Fruit fly (Drosophila melanogaster) whole organism, larva: Measurements from ENCODE around the gene PGRP-LD.

Source experiments
- noc ChIP-seq: fragments of 200-800 bp; sonication (Bioruptor generic); optimal IDR thresholded peaks from 3 replicates; lab custom pipeline; 2019; ENCODE audit warnings: missing biosample characterization, mild to moderate bottlenecking, missing genetic modification characterization, moderate library complexity

PGRP-LD gene

dm6 chr3L:5770817-5771425, 8.9 kb upstream of the PGRP-LD start:
- peak; percentile 96 for TF ChIP-seq noc (tag; lab: Kevin White, UChicago)

- no peak for TF ChIP-seq noc (tag; lab: Kevin White, UChicago)
These were observed 5.1 kb upstream of the PGRP-LD start for dm6 chr3L:5774782-5775181.

DNA sequence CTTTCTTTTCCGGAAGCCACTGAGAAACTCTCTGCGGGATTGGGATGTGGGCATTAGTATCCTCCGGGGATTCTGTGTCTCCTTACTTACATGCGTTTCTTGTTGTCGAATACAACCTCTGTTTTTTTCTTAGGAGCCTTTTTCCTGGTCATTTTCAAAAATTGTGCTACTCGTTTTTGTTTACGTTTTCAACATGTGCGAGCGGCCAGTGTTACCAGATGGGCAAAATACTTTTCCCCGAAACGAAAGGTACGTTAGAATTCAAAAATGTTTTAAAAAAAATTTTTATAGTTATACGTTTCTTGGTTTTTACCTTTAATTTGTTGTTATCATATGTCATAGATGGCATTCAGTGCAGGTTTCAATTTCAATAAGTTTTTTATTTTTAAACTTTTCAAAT, 2.7 kb upstream of the PGRP-LD start, which contains the start of gene vito:
Gene vito, minus strand, starts transcription at position 220 of the 400 bp plus-strand sequence.
- TF ChIP-seq noc (tag; lab: Kevin White, UChicago): no peak

DNA sequence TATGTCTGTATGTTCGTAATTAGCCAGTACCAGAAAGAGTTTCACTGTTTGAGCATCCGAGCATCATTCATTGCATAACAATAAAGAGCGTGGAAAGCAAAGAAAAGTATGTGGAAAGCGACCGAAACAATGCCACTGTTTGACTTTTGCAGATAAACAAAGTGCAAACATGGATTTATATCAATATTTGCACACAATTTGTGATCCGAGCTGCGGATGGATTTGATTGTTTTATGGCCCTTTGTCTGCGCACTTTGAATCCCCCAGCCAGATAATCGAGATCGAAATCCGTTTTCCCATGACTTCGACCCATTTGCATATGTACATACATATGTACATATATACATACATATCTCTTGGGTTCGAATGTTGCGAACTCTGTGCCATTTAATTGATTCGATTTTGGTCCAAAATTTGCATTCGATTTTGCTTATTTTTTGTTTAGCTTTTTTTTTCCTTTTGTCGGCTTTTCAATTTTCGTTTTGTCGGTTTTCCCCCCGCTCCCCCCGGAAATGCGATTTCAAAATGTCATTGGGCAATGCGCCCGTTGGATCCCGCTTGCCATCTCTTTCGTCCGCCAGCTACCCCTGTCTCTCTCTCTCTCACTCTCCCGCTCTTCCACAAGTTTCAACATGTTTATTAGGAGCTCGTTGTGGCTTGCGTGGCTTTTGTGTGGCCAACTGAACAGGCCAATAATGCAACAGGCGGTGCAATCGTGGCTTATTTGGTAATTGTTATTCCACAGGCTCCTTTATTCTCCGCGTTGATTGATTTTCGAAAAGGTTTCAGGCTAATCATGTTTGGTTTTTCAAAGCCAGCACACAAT, 5.6 kb downstream of the PGRP-LD start:
- TF ChIP-seq noc (tag; lab: Kevin White, UChicago): no peak

DNA sequence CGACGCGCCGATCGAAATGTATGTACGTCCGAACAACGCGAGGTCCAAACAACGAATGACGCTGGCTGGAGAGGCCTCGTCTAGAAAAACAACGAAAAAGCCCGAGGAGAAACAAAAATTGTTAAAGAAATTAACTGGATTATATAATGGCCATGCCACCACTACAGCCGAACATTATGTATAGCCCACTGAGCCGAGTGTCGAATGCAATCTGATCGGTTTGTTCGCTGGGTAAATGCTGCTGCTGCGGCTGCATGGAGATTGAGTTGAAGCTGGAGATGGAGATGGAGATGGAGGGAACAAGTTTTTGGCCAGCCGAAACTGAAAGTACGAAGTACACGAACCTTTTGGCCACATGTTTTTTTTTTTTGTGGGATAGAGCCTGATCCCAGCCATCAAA, 6.8 kb downstream of the PGRP-LD start, which contains the start of gene Cralbp:
Gene Cralbp, minus strand, starts transcription at position 115 of the 400 bp plus-strand sequence.
- TF ChIP-seq noc (tag; lab: Kevin White, UChicago): no peak

- no peak for TF ChIP-seq noc (tag; lab: Kevin White, UChicago)
These were observed 7.6 kb downstream of the PGRP-LD start for dm6 chr3L:5787476-5787875.

dm6 chr3L:5788823-5789222, 9.0 kb downstream of the PGRP-LD start:
- no peak for TF ChIP-seq noc (tag; lab: Kevin White, UChicago)

DNA sequence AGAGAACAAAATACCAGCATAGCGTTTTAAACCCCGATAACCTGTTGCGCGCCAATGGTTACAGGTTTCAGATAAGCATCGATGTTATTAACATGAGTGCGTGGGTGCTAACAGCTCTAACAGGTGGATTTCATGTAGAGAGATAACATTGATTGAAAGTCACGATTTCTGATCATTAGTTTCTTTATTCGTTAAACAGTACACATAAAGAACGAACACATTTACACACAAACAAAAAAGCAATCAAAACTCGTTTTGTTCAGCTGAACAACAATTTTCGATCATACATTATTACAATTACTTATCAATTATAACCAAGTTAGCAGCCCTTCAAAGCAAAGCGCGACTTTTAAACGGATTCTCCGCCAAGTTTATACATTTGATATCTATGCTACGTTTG, 9.8 kb downstream of the PGRP-LD start:
- TF ChIP-seq noc (tag; lab: Kevin White, UChicago): no peak

dm6 chr3L:5793967-5794366, 14.1 kb downstream of the PGRP-LD start, which contains the start of gene Bre1:
Gene Bre1, minus strand, starts transcription at chr3L:5794192.
- TF ChIP-seq noc (tag; lab: Kevin White, UChicago): no peak

DNA sequence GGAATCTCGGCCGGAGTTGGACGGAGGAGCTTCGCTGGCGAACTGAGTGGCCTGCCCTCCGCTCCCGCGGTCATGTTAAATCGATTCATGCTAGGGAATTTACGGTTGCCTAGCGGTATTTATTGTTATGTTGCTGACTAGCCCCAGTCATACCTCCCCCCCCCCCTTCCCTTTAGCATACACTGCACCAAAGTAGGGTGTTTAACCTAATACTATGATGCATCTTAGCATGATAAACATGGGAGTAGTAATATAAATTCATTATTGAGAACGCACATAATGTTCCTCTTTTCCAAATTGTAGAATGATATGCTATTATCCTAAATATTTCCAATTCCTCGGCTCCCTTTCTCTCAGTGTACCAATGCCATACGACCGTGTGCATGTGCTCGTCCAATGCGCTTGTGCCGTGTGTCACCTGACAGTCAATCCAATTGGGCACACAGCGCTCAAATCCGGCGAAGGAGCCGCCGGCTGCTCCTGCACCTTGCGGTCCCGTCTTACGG, 16.7 kb downstream of the PGRP-LD start, which contains the start of gene Tektin-C:
Gene Tektin-C, minus strand, starts transcription at position 51 of the 506 bp plus-strand sequence.
- TF ChIP-seq noc (tag; lab: Kevin White, UChicago): no peak

- no peak for TF ChIP-seq noc (tag; lab: Kevin White, UChicago)
These were observed 17.4 kb downstream of the PGRP-LD start for dm6 chr3L:5797274-5797673.

dm6 chr3L:5802063-5802531, 22.2 kb downstream of the PGRP-LD start:
- TF ChIP-seq noc (tag; lab: Kevin White, UChicago): no peak

dm6 chr3L:5802733-5803132, 22.9 kb downstream of the PGRP-LD start, which contains the start of gene CG42272:
Gene CG42272, plus strand, starts transcription at chr3L:5803033.
- no peak for TF ChIP-seq noc (tag; lab: Kevin White, UChicago)

dm6 chr3L:5807370-5808100, 27.7 kb downstream of the PGRP-LD start:
- TF ChIP-seq noc (tag; lab: Kevin White, UChicago): no peak

DNA sequence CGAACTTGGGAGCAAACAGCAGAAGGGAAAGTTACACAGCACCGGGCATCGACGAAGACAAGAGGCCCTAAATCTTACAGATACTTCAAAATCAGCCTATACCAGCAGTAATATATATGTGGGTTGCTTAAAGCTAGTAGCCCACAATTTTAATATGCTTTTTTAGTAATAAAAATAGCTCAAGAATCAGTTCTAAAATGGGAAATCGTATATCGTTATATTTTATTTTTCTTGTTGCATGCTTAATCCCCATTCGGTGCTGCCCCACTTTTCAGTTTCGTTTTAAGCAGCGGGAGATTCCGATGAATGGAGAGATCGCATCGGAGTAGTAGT, 28.2 kb downstream of the PGRP-LD start:
- peak; percentile 52 for TF ChIP-seq noc (tag; lab: Kevin White, UChicago)
